Worm (Caenorhabditis elegans) whole organism, dauer: ENCODE results near the gene F15A4.5.

ENCODE experiments used
- unc-62 ChIP-seq: sonication (generic microtip); optimal IDR thresholded peaks from 2 replicates; lab custom pipeline; 2017; ENCODE audit warnings: missing biosample characterization, missing genetic modification reagents, missing genetic modification characterization

F15A4.5 gene

ce11 chrII:12471138-12471855 lies at the start of gene F15A4.5, which contains the start of gene phat-8:
Gene F15A4.5 (minus strand): TSS chrII:12471238.
Gene phat-8 (plus strand): TSS chrII:12471805.
- TF ChIP-seq unc-62 (GFP tag; lab: Kevin White, UChicago) = no peak

ce11 chrII:12519616-12520015 lies 48.6 kb upstream of the F15A4.5 start, which contains the start of gene ceh-99:
Gene ceh-99 (plus strand): TSS chrII:12519981.
- TF ChIP-seq unc-62 (GFP tag; lab: Kevin White, UChicago) = no peak

- no peak for TF ChIP-seq unc-62 (GFP tag; lab: Kevin White, UChicago)
Measured at ce11 chrII:12518809-12519344, 47.8 kb upstream of the F15A4.5 start, which contains the start of gene srh-70. Gene srh-70 (minus strand): TSS chrII:12518859.

- TF ChIP-seq unc-62 (GFP tag; lab: Kevin White, UChicago) = no peak
Measured at ce11 chrII:12518008-12518407, 47.0 kb upstream of the F15A4.5 start.

ce11 chrII:12516313-12516712 lies 45.3 kb upstream of the F15A4.5 start, which contains the start of gene srh-61:
Gene srh-61 (minus strand): TSS chrII:12516413.
- TF ChIP-seq unc-62 (GFP tag; lab: Kevin White, UChicago) = no peak

ce11 chrII:12514620-12515019 lies 43.6 kb upstream of the F15A4.5 start, which contains the start of gene srh-69:
Gene srh-69 (minus strand): TSS chrII:12514720.
- no peak for TF ChIP-seq unc-62 (GFP tag; lab: Kevin White, UChicago)

ce11 chrII:12511866-12512265 lies 40.8 kb upstream of the F15A4.5 start, which contains the start of gene srh-73:
Gene srh-73 (plus strand): TSS chrII:12512166.
- no peak for TF ChIP-seq unc-62 (GFP tag; lab: Kevin White, UChicago)

- no peak for TF ChIP-seq unc-62 (GFP tag; lab: Kevin White, UChicago)
Measured at ce11 chrII:12508650-12509049, 37.6 kb upstream of the F15A4.5 start, which contains the start of gene srh-67. Gene srh-67 (plus strand): TSS chrII:12508950.

- no peak for TF ChIP-seq unc-62 (GFP tag; lab: Kevin White, UChicago)
Measured at ce11 chrII:12507038-12507437, 36.0 kb upstream of the F15A4.5 start, which contains the start of gene srh-68. Gene srh-68 (plus strand): TSS chrII:12507338.

ce11 chrII:12506511-12506910 lies 35.5 kb upstream of the F15A4.5 start:
- TF ChIP-seq unc-62 (GFP tag; lab: Kevin White, UChicago) = no peak

ce11 chrII:12502784-12503183 lies 31.7 kb upstream of the F15A4.5 start, which contains the start of gene ador-1:
Gene ador-1 (minus strand): TSS chrII:12502884.
- TF ChIP-seq unc-62 (GFP tag; lab: Kevin White, UChicago) = no peak

ce11 chrII:12499969-12500368 lies 28.9 kb upstream of the F15A4.5 start:
- no peak for TF ChIP-seq unc-62 (GFP tag; lab: Kevin White, UChicago)

ce11 chrII:12496981-12497380 lies 25.9 kb upstream of the F15A4.5 start, which contains the start of gene T21B4.3:
Gene T21B4.3 (minus strand): TSS chrII:12497081.
- TF ChIP-seq unc-62 (GFP tag; lab: Kevin White, UChicago) = no peak

ce11 chrII:12494556-12495131 lies 23.6 kb upstream of the F15A4.5 start, which contains the start of gene col-85:
Gene col-85 (minus strand): TSS chrII:12495095.
- no peak for TF ChIP-seq unc-62 (GFP tag; lab: Kevin White, UChicago)

ce11 chrII:12494067-12494477 lies 23.0 kb upstream of the F15A4.5 start:
- no peak for TF ChIP-seq unc-62 (GFP tag; lab: Kevin White, UChicago)

- TF ChIP-seq unc-62 (GFP tag; lab: Kevin White, UChicago) = no peak
Measured at ce11 chrII:12491936-12492335, 20.9 kb upstream of the F15A4.5 start, which contains the start of gene srz-6. Gene srz-6 (plus strand): TSS chrII:12492236.
